Worm (Caenorhabditis elegans) whole organism, L1 larva: Measurements from ENCODE around the gene F41H10.2.

Experiments used
- C04F5.9 ChIP-seq: sonication (generic microtip); optimal IDR thresholded peaks from 2 replicates; lab custom pipeline; 2016; ENCODE audit warnings: missing genetic modification characterization, missing compliant biosample characterization
- aha-1 ChIP-seq: fragments of 150-350 bp; optimal IDR thresholded peaks from 2 replicates; lab custom pipeline; 2014; ENCODE audit warnings: missing biosample characterization, missing genetic modification characterization
- alr-1 ChIP-seq: fragments of 200-800 bp; sonication (Bioruptor generic); optimal IDR thresholded peaks from 2 replicates; lab custom pipeline; 2018; ENCODE audit warnings: borderline replicate concordance, mild to moderate bottlenecking, missing genetic modification characterization, missing compliant biosample characterization
- aly-2 ChIP-seq: fragments of 150-350 bp; optimal IDR thresholded peaks from 2 replicates; lab custom pipeline; 2014; ENCODE audit warnings: missing biosample characterization, missing genetic modification characterization
- ama-1 ChIP-seq: fragments of 150-350 bp; optimal IDR thresholded peaks from 2 replicates; lab custom pipeline; 2014
- ceh-63 ChIP-seq: fragments of 200-800 bp; sonication (Bioruptor generic); optimal IDR thresholded peaks from 2 replicates; lab custom pipeline; 2018; ENCODE audit warnings: mild to moderate bottlenecking, missing genetic modification characterization, missing compliant biosample characterization
- ceh-82 ChIP-seq, 3 experiments: fragments of 150-350 bp in 1 of 3; sonication (generic microtip) in 2 of 3; optimal IDR thresholded peaks; 2 replicates each; lab custom pipeline; 2014 to 2017; ENCODE audit warnings: missing biosample characterization in 3 of 3, missing genetic modification characterization in 3 of 3
- ceh-88 ChIP-seq: fragments of 200-800 bp; sonication (Bioruptor generic); IDR thresholded peaks from 2 replicates; pipeline ENCODE4 v1.3.6; 2022; ENCODE audit warnings: missing genetic modification characterization, missing compliant biosample characterization
- dpl-1 ChIP-seq, 3 experiments: fragments of 150-350 bp in 2 of 3; sonication (generic microtip) in 1 of 3; optimal IDR thresholded peaks; 2 replicates each; lab custom pipeline; 2014 to 2017; ENCODE audit warnings: missing biosample characterization in 3 of 3, missing genetic modification characterization in 3 of 3, missing genetic modification reagents in 3 of 3
- efl-1 ChIP-seq, 4 experiments: fragments of 150-350 bp; optimal IDR thresholded peaks in 3 of 4; peaks in 1 of 4; 1 replicate in 1 of 4; 2 replicates in 3 of 4; lab custom pipeline; 2014; ENCODE audit warnings: missing biosample characterization in 2 of 4, missing genetic modification characterization in 2 of 4, missing genetic modification reagents in 2 of 4
- efl-3 ChIP-seq: fragments of 200-800 bp; sonication (Bioruptor generic); optimal IDR thresholded peaks from 2 replicates; lab custom pipeline; 2018; ENCODE audit warnings: mild to moderate bottlenecking, missing genetic modification characterization, missing compliant biosample characterization
- egl-27 ChIP-seq, 2 experiments: fragments of 150-350 bp in 1 of 2; sonication (generic microtip); optimal IDR thresholded peaks; 3 replicates each; lab custom pipeline; 2017 to 2018; ENCODE audit warnings: missing biosample characterization in 2 of 2, missing genetic modification characterization in 2 of 2, missing genetic modification reagents in 2 of 2
- elt-2 ChIP-seq: sonication (generic microtip); optimal IDR thresholded peaks from 2 replicates; lab custom pipeline; 2016; ENCODE audit warnings: missing genetic modification characterization, mild to moderate bottlenecking, inconsistent platforms, missing compliant biosample characterization, missing genetic modification reagents
- elt-3 ChIP-seq, 6 experiments: fragments of 150-350 bp in 1 of 6; sonication (generic microtip); optimal IDR thresholded peaks; 2 replicates each; lab custom pipeline; 2017 to 2018; ENCODE audit warnings: missing biosample characterization in 6 of 6, missing genetic modification characterization in 6 of 6, inconsistent platforms in 1 of 6
- fkh-10 ChIP-seq: sonication (generic microtip); optimal IDR thresholded peaks from 2 replicates; lab custom pipeline; 2017; ENCODE audit warnings: missing biosample characterization, missing genetic modification reagents, missing genetic modification characterization
- fos-1 ChIP-seq: fragments of 150-350 bp; optimal IDR thresholded peaks from 2 replicates; lab custom pipeline; 2014; ENCODE audit warnings: missing biosample characterization, missing genetic modification characterization
- grh-1 ChIP-seq: fragments of 200-800 bp; sonication (Bioruptor generic); IDR thresholded peaks from 2 replicates; pipeline ENCODE4 v1.3.6; 2022; ENCODE audit warnings: missing genetic modification reagents, missing genetic modification characterization, missing compliant biosample characterization
- lin-13 ChIP-seq: fragments of 150-350 bp; optimal IDR thresholded peaks from 2 replicates; lab custom pipeline; 2014; ENCODE audit warnings: missing biosample characterization, missing genetic modification reagents, missing genetic modification characterization
- lin-14 ChIP-seq: fragments of 200-800 bp; sonication (Bioruptor generic); optimal IDR thresholded peaks from 2 replicates; lab custom pipeline; 2018; ENCODE audit warnings: mild to moderate bottlenecking, missing genetic modification characterization, moderate library complexity, missing compliant biosample characterization
- lin-35 ChIP-seq, 2 experiments: fragments of 150-350 bp; optimal IDR thresholded peaks; 2 replicates each; lab custom pipeline; 2014; ENCODE audit warnings: missing biosample characterization in 2 of 2, missing genetic modification characterization in 2 of 2, missing genetic modification reagents in 2 of 2
- lir-3 ChIP-seq: sonication (generic microtip); optimal IDR thresholded peaks from 2 replicates; lab custom pipeline; 2016; ENCODE audit warnings: mild to moderate bottlenecking, missing genetic modification characterization, moderate library complexity, missing compliant biosample characterization; ENCODE audit not compliant: poor library complexity
- lsy-2 ChIP-seq, 2 experiments: fragments of 150-350 bp; optimal IDR thresholded peaks; 2 replicates each; lab custom pipeline; 2014; ENCODE audit warnings: missing biosample characterization in 2 of 2, missing genetic modification characterization in 2 of 2
- mdl-1 ChIP-seq, 2 experiments: fragments of 150-350 bp; optimal IDR thresholded peaks; 2 replicates each; lab custom pipeline; 2014 to 2017; ENCODE audit warnings: missing biosample characterization in 2 of 2, missing genetic modification characterization in 2 of 2, inconsistent platforms in 1 of 2
- nhr-28 ChIP-seq: fragments of 150-350 bp; optimal IDR thresholded peaks from 2 replicates; lab custom pipeline; 2014; ENCODE audit warnings: missing biosample characterization, missing genetic modification characterization
- nhr-47 ChIP-seq: sonication (generic microtip); optimal IDR thresholded peaks from 2 replicates; lab custom pipeline; 2016; ENCODE audit warnings: mild to moderate bottlenecking, missing genetic modification characterization, moderate library complexity, missing compliant biosample characterization
- nhr-71 ChIP-seq: sonication (generic microtip); optimal IDR thresholded peaks from 2 replicates; lab custom pipeline; 2016; ENCODE audit warnings: mild to moderate bottlenecking, missing genetic modification characterization, moderate library complexity, missing compliant biosample characterization
- nhr-76 ChIP-seq: sonication (generic microtip); optimal IDR thresholded peaks from 2 replicates; lab custom pipeline; 2017; ENCODE audit warnings: missing biosample characterization, missing genetic modification characterization
- nhr-85 ChIP-seq: sonication (generic microtip); peaks from one replicate; lab custom pipeline; 2016; ENCODE audit warnings: missing genetic modification characterization, inconsistent platforms, missing compliant biosample characterization
- nhr-90 ChIP-seq: sonication (generic microtip); optimal IDR thresholded peaks from 2 replicates; lab custom pipeline; 2016; ENCODE audit warnings: mild to moderate bottlenecking, missing genetic modification characterization, missing compliant biosample characterization; ENCODE audit not compliant: poor library complexity
- pag-3 ChIP-seq: sonication (generic microtip); optimal IDR thresholded peaks from 2 replicates; lab custom pipeline; 2017; ENCODE audit warnings: missing genetic modification characterization, mild to moderate bottlenecking, missing compliant biosample characterization, antibody characterized with exemption, borderline replicate concordance; ENCODE audit not compliant: insufficient read depth
- pqm-1 ChIP-seq: sonication (generic microtip); optimal IDR thresholded peaks from 3 replicates; lab custom pipeline; 2017; ENCODE audit warnings: missing biosample characterization, missing genetic modification characterization
- snu-23 ChIP-seq: sonication (generic microtip); optimal IDR thresholded peaks from 2 replicates; lab custom pipeline; 2016; ENCODE audit warnings: missing genetic modification characterization, missing compliant biosample characterization
- sox-4 ChIP-seq: sonication (generic microtip); optimal IDR thresholded peaks from 2 replicates; lab custom pipeline; 2016; ENCODE audit warnings: missing genetic modification characterization, missing compliant biosample characterization
- sptf-1 ChIP-seq: fragments of 150-350 bp; optimal IDR thresholded peaks from 2 replicates; lab custom pipeline; 2014; ENCODE audit warnings: missing biosample characterization, missing genetic modification characterization
- swsn-7 ChIP-seq: sonication (generic microtip); optimal IDR thresholded peaks from 2 replicates; lab custom pipeline; 2016; ENCODE audit warnings: missing genetic modification characterization, missing compliant biosample characterization
- tbx-2 ChIP-seq: sonication (generic microtip); optimal IDR thresholded peaks from 2 replicates; lab custom pipeline; 2016; ENCODE audit warnings: missing genetic modification characterization, missing compliant biosample characterization
- tlp-1 ChIP-seq: fragments of 150-350 bp; optimal IDR thresholded peaks from 2 replicates; lab custom pipeline; 2014; ENCODE audit warnings: missing biosample characterization, missing genetic modification characterization
- unc-130 ChIP-seq: fragments of 150-350 bp; optimal IDR thresholded peaks from 2 replicates; lab custom pipeline; 2017; ENCODE audit warnings: missing biosample characterization, missing genetic modification characterization, inconsistent platforms
- unc-30 ChIP-seq: sonication (generic microtip); optimal IDR thresholded peaks from 2 replicates; lab custom pipeline; 2017; ENCODE audit warnings: missing biosample characterization, missing genetic modification characterization
- unc-98 ChIP-seq: fragments of 200-800 bp; sonication (Bioruptor generic); IDR thresholded peaks from 2 replicates; pipeline ENCODE4 v1.3.6; 2022; ENCODE audit warnings: missing genetic modification characterization, missing compliant biosample characterization
- vab-15 ChIP-seq: sonication (generic microtip); optimal IDR thresholded peaks from 2 replicates; lab custom pipeline; 2017; ENCODE audit warnings: missing genotype, mild to moderate bottlenecking, missing genetic modification characterization, missing compliant biosample characterization
- zip-4 ChIP-seq: fragments of 200-800 bp; sonication (Bioruptor generic); optimal IDR thresholded peaks from 2 replicates; lab custom pipeline; 2018; ENCODE audit warnings: mild to moderate bottlenecking, missing genetic modification characterization, moderate library complexity, missing compliant biosample characterization
- ztf-11 ChIP-seq, 2 experiments: sonication (generic microtip); optimal IDR thresholded peaks; 2 replicates each; lab custom pipeline; 2016 to 2017; ENCODE audit warnings: missing genetic modification characterization in 2 of 2, missing biosample characterization in 1 of 2, missing compliant biosample characterization in 1 of 2

Gene F41H10.2

DNA sequence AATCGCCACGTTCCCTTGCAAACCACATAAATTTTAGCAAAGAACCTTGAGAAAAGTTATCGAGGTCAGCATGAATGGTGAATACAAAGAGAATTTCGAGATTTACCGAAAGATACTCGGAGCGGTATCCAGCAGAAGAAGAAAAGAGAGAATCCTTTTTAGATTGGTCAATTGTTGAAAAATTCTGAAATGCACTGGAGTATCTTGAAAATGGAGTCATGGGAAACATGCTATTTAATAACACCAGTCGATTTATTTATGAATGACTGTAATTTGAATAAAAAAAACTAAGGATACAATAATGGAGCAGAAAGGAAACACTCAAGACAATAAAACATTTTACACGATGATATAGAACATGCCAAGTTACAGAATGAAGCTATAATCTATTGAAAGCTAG lies 8.5 kb downstream of the F41H10.2 start:
- TF ChIP-seq ztf-11 (tag; optimal IDR thresholded peaks at IDR 0.05; lab: Kevin White, UChicago) (no peak), lin-14 (GFP tag; lab: Kevin White, UChicago) (peak; percentile 19), nhr-85 (tag; lab: Kevin White, UChicago) (peak; percentile 47)

DNA sequence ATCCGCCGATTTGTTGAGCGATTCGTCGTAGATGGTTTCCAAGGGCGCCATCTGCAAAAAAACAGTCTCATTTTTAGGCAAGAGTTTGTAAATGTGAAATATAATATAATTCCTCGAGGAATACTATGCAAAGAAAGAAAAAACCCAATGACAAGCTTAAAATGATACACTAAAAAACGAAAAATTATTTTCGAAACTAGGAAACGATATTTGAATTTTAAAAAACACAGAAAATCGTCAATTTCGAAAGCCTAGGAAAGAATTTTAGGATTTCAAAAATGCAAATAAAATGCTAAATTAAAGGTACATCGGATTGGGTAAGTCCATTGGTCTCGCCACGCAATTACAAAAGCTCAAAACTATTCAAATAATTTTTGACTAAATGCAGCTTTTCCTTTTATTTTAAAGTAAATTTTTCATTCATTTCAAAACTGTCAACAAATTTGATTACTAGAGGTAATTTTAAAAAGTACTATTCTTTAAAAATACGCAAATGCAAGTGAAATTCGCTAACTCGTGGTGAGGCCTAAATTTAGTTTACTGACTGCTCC lies 10.1 kb downstream of the F41H10.2 start, which contains the start of the genes htp-1 and ZK616.5:
Gene htp-1 (minus strand): TSS at position 51 of the 551 bp plus-strand sequence.
Gene ZK616.5 (plus strand): TSS at position 423 of the 551 bp plus-strand sequence.
- TF ChIP-seq vab-15 (tag; lab: Kevin White, UChicago) (no peak), egl-27 (tag; optimal IDR thresholded peaks at IDR 0.05; lab: Kevin White, UChicago) (no peak), nhr-28 (tag; lab: Kevin White, UChicago) (no peak), aly-2 (tag; lab: Kevin White, UChicago) (no peak), alr-1 (tag; lab: Kevin White, UChicago) (no peak), mdl-1 (tag; optimal IDR thresholded peaks at IDR 0.05; lab: Kevin White, UChicago) (no peak), pqm-1 (no peak), lsy-2 (tag; optimal IDR thresholded peaks at IDR 0.05; lab: Kevin White, UChicago) (no peak), ceh-63 (no peak)

DNA sequence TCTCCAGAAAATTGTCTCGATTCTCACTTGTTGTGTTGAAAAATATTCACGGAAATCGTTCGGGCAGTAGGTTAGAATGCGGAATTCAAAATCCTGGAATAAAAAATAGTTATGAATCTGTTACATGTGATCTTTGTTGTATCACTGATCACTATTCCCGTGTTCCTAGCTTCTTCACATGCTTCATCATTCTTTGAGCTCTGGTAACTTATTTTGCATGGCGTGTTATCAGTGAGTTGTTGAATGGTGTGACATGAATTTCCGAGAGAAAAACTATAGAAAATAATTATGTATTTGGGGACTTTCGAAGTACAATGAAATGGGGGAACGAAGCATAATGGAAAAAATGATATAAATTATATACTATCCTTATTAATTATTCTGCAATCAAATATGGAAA lies 12.1 kb downstream of the F41H10.2 start:
- TF ChIP-seq nhr-76 (tag; lab: Kevin White, UChicago) (no peak), nhr-71 (peak; percentile 18), sox-4 (no peak), nhr-47 (tag; lab: Kevin White, UChicago) (no peak), ceh-88 (GFP tag; lab: Robert Waterston, UW) (no peak), elt-2 (tag; lab: Kevin White, UChicago) (peak; percentile 54), tlp-1 (no peak), lin-35 (GFP tag; optimal IDR thresholded peaks at IDR 0.05; lab: Kevin White, UChicago) (peak in 1 of 2 experiments; percentile 43)

DNA sequence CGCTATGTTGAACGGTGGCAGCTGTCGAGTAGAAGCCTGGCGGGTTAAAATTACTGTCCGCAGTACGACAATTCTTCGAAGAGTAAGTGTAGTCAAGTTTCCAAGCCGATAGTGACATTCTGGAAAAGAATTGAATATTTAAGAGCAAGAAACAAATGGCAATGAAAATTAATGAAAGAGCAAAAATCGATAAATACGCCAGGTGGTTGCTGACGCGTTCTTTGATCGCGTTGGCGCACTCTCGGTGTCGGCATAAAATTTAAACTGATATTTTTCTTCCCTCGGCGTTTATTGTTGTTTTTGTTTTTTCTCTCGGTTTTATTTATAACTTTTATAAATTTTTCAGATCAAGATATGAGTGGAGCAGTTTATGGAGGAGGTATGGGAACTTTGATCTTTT lies 13.3 kb downstream of the F41H10.2 start, which contains the start of the genes perm-3 and swsn-6:
Gene perm-3 (minus strand): TSS at position 118 of the 400 bp plus-strand sequence.
Gene swsn-6 (plus strand): TSS at position 347 of the 400 bp plus-strand sequence.
- peak; percentile 78 to 85 for TF ChIP-seq efl-1 (optimal IDR thresholded peaks at IDR 0.05; lab: Kevin White, UChicago)
- TF ChIP-seq efl-1 (GFP tag; optimal IDR thresholded peaks at IDR 0.05 in 1 of 2; lab: Kevin White, UChicago) = peak; percentile 84 to 98
- no peak for TF ChIP-seq aly-2 (tag; lab: Kevin White, UChicago)
- no peak for TF ChIP-seq lir-3 (tag; lab: Kevin White, UChicago)
- no peak for TF ChIP-seq tlp-1
- peak; percentile 61 for TF ChIP-seq zip-4 (GFP tag; lab: Kevin White, UChicago)
- peak; percentile 89 for TF ChIP-seq snu-23 (GFP tag; lab: Kevin White, UChicago)
- TF ChIP-seq ama-1 (lab: Kevin White, UChicago) = peak; percentile 42
- peak; percentile 16 for TF ChIP-seq aha-1 (tag; lab: Kevin White, UChicago)
- peak; percentile 72 to 93 (median 85) for TF ChIP-seq ceh-82 (tag; optimal IDR thresholded peaks at IDR 0.05; lab: Kevin White, UChicago)
- TF ChIP-seq swsn-7 (tag; lab: Kevin White, UChicago) = peak; percentile 90
- no peak for TF ChIP-seq ceh-63
- no peak for TF ChIP-seq efl-3 (GFP tag; lab: Kevin White, UChicago)
- peak; percentile 49 for TF ChIP-seq elt-2 (tag; lab: Kevin White, UChicago)
- TF ChIP-seq unc-130 = peak; percentile 86
- peak; percentile 35 for TF ChIP-seq fkh-10 (GFP tag; lab: Kevin White, UChicago)
- peak; percentile 82 for TF ChIP-seq nhr-90 (tag; lab: Kevin White, UChicago)
- TF ChIP-seq tbx-2 (tag; lab: Kevin White, UChicago) = peak; percentile 82
- TF ChIP-seq fos-1 (tag; lab: Kevin White, UChicago) = peak; percentile 31
- TF ChIP-seq C04F5.9 = peak; percentile 25
- TF ChIP-seq sptf-1 = no peak
- TF ChIP-seq ceh-88 (GFP tag; lab: Robert Waterston, UW) = peak; percentile 19; the same call in 1 of the 2 replicates
- no peak for TF ChIP-seq pag-3
- TF ChIP-seq dpl-1 (GFP tag; optimal IDR thresholded peaks at IDR 0.05; lab: Kevin White, UChicago) = peak; percentile 78 to 84 (median 84)
- TF ChIP-seq pqm-1 = no peak
- no peak for TF ChIP-seq unc-98 (GFP tag; lab: Robert Waterston, UW)
- TF ChIP-seq grh-1 = peak; percentile 71
- TF ChIP-seq nhr-85 (tag; lab: Kevin White, UChicago) = peak; percentile 85
- TF ChIP-seq nhr-28 (tag; lab: Kevin White, UChicago) = no peak
- TF ChIP-seq egl-27 (tag; optimal IDR thresholded peaks at IDR 0.05; lab: Kevin White, UChicago) = no peak
- TF ChIP-seq vab-15 (tag; lab: Kevin White, UChicago) = no peak
- peak in 2 of 6 experiments; percentile 26 to 78 for TF ChIP-seq elt-3 (tag; optimal IDR thresholded peaks at IDR 0.05; lab: Kevin White, UChicago)
- peak; percentile 88 to 93 for TF ChIP-seq lsy-2 (tag; optimal IDR thresholded peaks at IDR 0.05; lab: Kevin White, UChicago)
- TF ChIP-seq lin-13 = peak; percentile 64
- TF ChIP-seq ztf-11 (tag; optimal IDR thresholded peaks at IDR 0.05; lab: Kevin White, UChicago) = peak in 1 of 2 experiments; percentile 39
- TF ChIP-seq unc-30 = no peak
